Worm (Caenorhabditis elegans) whole organism, late embryonic: ENCODE measurements around the gene clp-7.

Source experiments
- ceh-45 ChIP-seq: fragments of 200-800 bp; sonication (Bioruptor generic); IDR thresholded peaks from 2 replicates; pipeline ENCODE4 v1.3.6; 2022; ENCODE audit warnings: missing genetic modification reagents, missing genetic modification characterization, missing compliant biosample characterization
- ets-4 ChIP-seq: sonication (generic microtip); optimal IDR thresholded peaks from 2 replicates; lab custom pipeline; 2016; ENCODE audit warnings: missing genetic modification characterization, missing compliant biosample characterization
- fkh-10 ChIP-seq: fragments of 150-350 bp; optimal IDR thresholded peaks from 2 replicates; lab custom pipeline; 2014; ENCODE audit warnings: missing biosample characterization, missing genetic modification reagents, missing genetic modification characterization
- pqm-1 ChIP-seq: sonication (generic microtip); optimal IDR thresholded peaks from 2 replicates; lab custom pipeline; 2016; ENCODE audit warnings: missing genetic modification characterization, missing compliant biosample characterization
- sdc-2 ChIP-seq: sonication (generic microtip); optimal IDR thresholded peaks from 2 replicates; lab custom pipeline; 2016; ENCODE audit warnings: missing genotype, missing genetic modification characterization, missing compliant biosample characterization

- TF ChIP-seq ets-4 (no peak), pqm-1 (no peak), fkh-10 (GFP tag; lab: Kevin White, UChicago) (no peak), sdc-2 (no peak), ceh-45 (GFP tag; lab: Robert Waterston, UW) (no peak)
Measured at ce11 chrIV:1389599-1389998, 56.2 kb downstream of the clp-7 start.
